Worm (Caenorhabditis elegans) whole organism, early embryonic: ENCODE data around the gene R09A8.9.

Experiments used
- B0310.2 ChIP-seq: sonication (generic microtip); optimal IDR thresholded peaks from 2 replicates; lab custom pipeline; 2016; ENCODE audit warnings: mild to moderate bottlenecking, missing genetic modification characterization, missing compliant biosample characterization
- F13C5.2 ChIP-seq: sonication (generic microtip); optimal IDR thresholded peaks from 2 replicates; lab custom pipeline; 2017; ENCODE audit warnings: mild to moderate bottlenecking, missing genetic modification characterization, inconsistent platforms, missing compliant biosample characterization
- aly-1 ChIP-seq: sonication (generic microtip); optimal IDR thresholded peaks from 2 replicates; lab custom pipeline; 2016; ENCODE audit warnings: missing genetic modification characterization, missing compliant biosample characterization
- ama-1 ChIP-seq: fragments of 150-350 bp; optimal IDR thresholded peaks from 2 replicates; lab custom pipeline; 2014
- ceh-13 ChIP-seq: fragments of 200-800 bp; sonication (Bioruptor generic); optimal IDR thresholded peaks from 2 replicates; lab custom pipeline; 2018; ENCODE audit warnings: mild to moderate bottlenecking, missing genetic modification characterization, missing compliant biosample characterization
- ceh-36 ChIP-seq: sonication (generic microtip); optimal IDR thresholded peaks from 2 replicates; lab custom pipeline; 2016; ENCODE audit warnings: missing genetic modification characterization, inconsistent platforms, missing compliant biosample characterization
- ets-7 ChIP-seq: sonication (generic microtip); optimal IDR thresholded peaks from 2 replicates; lab custom pipeline; 2016; ENCODE audit warnings: missing genotype, missing genetic modification characterization, missing compliant biosample characterization
- flt-1 ChIP-seq: fragments of 200-800 bp; sonication (Bioruptor generic); IDR thresholded peaks from 2 replicates; pipeline ENCODE4 v1.3.6; 2022; ENCODE audit warnings: missing genetic modification characterization, missing compliant biosample characterization
- hmbx-1 ChIP-seq: sonication (generic microtip); optimal IDR thresholded peaks from 2 replicates; lab custom pipeline; 2016; ENCODE audit warnings: mild to moderate bottlenecking, missing genetic modification characterization, missing compliant biosample characterization
- hmg-4 ChIP-seq: fragments of 200-800 bp; sonication (Bioruptor generic); optimal IDR thresholded peaks from 2 replicates; lab custom pipeline; 2018; ENCODE audit warnings: mild to moderate bottlenecking, missing genetic modification characterization, missing compliant biosample characterization
- hnd-1 ChIP-seq: sonication (generic microtip); optimal IDR thresholded peaks from 2 replicates; lab custom pipeline; 2016; ENCODE audit warnings: missing genetic modification characterization, missing compliant biosample characterization
- pes-1 ChIP-seq: fragments of 200-800 bp; sonication (Bioruptor generic); IDR thresholded peaks from 2 replicates; pipeline ENCODE4 v1.3.6; 2022; ENCODE audit warnings: missing genetic modification reagents, missing genetic modification characterization, missing compliant biosample characterization
- scrt-1 ChIP-seq: fragments of 200-800 bp; sonication (Bioruptor generic); IDR thresholded peaks from 2 replicates; pipeline ENCODE4 v1.3.6; 2022; ENCODE audit warnings: missing genetic modification characterization, missing compliant biosample characterization
- sea-1 ChIP-seq: fragments of 200-800 bp; sonication (Bioruptor generic); conservative IDR thresholded peaks from 2 replicates; pipeline ENCODE4 v1.3.6; 2022; ENCODE audit warnings: missing genetic modification characterization, missing compliant biosample characterization
- tbx-11 ChIP-seq: fragments of 200-800 bp; sonication (Bioruptor generic); IDR thresholded peaks from 2 replicates; pipeline ENCODE4 v1.3.6; 2022; ENCODE audit warnings: missing genetic modification characterization, missing compliant biosample characterization
- tbx-37 ChIP-seq: fragments of 200-800 bp; sonication (Bioruptor generic); conservative IDR thresholded peaks from 2 replicates; pipeline ENCODE4 v1.3.6; 2022; ENCODE audit warnings: missing genetic modification reagents, missing genetic modification characterization, missing compliant biosample characterization
- tra-4 ChIP-seq: sonication (generic microtip); optimal IDR thresholded peaks from 2 replicates; lab custom pipeline; 2017; ENCODE audit warnings: missing genetic modification characterization, missing compliant biosample characterization

The R09A8.9 gene

ce11 chrX:12620310-12620709 is 16.6 kb downstream of the R09A8.9 start:
- no peak for TF ChIP-seq F13C5.2
- no peak for TF ChIP-seq scrt-1
- TF ChIP-seq ets-7 (tag; lab: Kevin White, UChicago): no peak
- no peak for TF ChIP-seq pes-1 (GFP tag; lab: Robert Waterston, UW)
- no peak for TF ChIP-seq hmg-4
- no peak for TF ChIP-seq ceh-13 (GFP tag; lab: Kevin White, UChicago)
- TF ChIP-seq tbx-37 (GFP tag; lab: Robert Waterston, UW): no peak

- TF ChIP-seq tbx-37 (GFP tag; lab: Robert Waterston, UW) (no peak), ets-7 (tag; lab: Kevin White, UChicago) (no peak), ceh-36 (tag; lab: Kevin White, UChicago) (no peak), aly-1 (tag; lab: Kevin White, UChicago) (no peak), sea-1 (GFP tag; lab: Robert Waterston, UW) (no peak), hmg-4 (no peak), tra-4 (tag; lab: Kevin White, UChicago) (no peak), ceh-13 (GFP tag; lab: Kevin White, UChicago) (no peak), hmbx-1 (no peak), tbx-11 (no peak), B0310.2 (tag; lab: Kevin White, UChicago) (no peak), F13C5.2 (no peak), flt-1 (GFP tag; lab: Robert Waterston, UW) (no peak)
Observed at ce11 chrX:12627797-12628196, 24.1 kb downstream of the R09A8.9 start.

- TF ChIP-seq hmg-4 (peak; percentile 70), sea-1 (GFP tag; lab: Robert Waterston, UW) (no peak), tbx-37 (GFP tag; lab: Robert Waterston, UW) (no peak), scrt-1 (no peak), ceh-13 (GFP tag; lab: Kevin White, UChicago) (no peak), tbx-11 (0 out of 2 replicates have a peak, but pooled peaks have one; percentile 34), pes-1 (GFP tag; lab: Robert Waterston, UW) (no peak), hmbx-1 (no peak), ama-1 (lab: Kevin White, UChicago) (no peak), aly-1 (tag; lab: Kevin White, UChicago) (no peak), tra-4 (tag; lab: Kevin White, UChicago) (no peak)
Observed at ce11 chrX:12629257-12629656, 25.5 kb downstream of the R09A8.9 start.

ce11 chrX:12630005-12630404 is 26.3 kb downstream of the R09A8.9 start:
- TF ChIP-seq tbx-11 (no peak), sea-1 (GFP tag; lab: Robert Waterston, UW) (no peak), ceh-13 (GFP tag; lab: Kevin White, UChicago) (no peak), hmg-4 (no peak), hnd-1 (tag; lab: Kevin White, UChicago) (no peak), ama-1 (lab: Kevin White, UChicago) (no peak)

- no peak for TF ChIP-seq ceh-36 (tag; lab: Kevin White, UChicago)
- no peak for TF ChIP-seq aly-1 (tag; lab: Kevin White, UChicago)
- TF ChIP-seq scrt-1: no peak
- no peak for TF ChIP-seq flt-1 (GFP tag; lab: Robert Waterston, UW)
- no peak for TF ChIP-seq B0310.2 (tag; lab: Kevin White, UChicago)
- no peak for TF ChIP-seq ama-1 (lab: Kevin White, UChicago)
- no peak for TF ChIP-seq hmg-4
- no peak for TF ChIP-seq ets-7 (tag; lab: Kevin White, UChicago)
- TF ChIP-seq tra-4 (tag; lab: Kevin White, UChicago): no peak
- TF ChIP-seq hnd-1 (tag; lab: Kevin White, UChicago): no peak
- no peak for TF ChIP-seq F13C5.2
- TF ChIP-seq sea-1 (GFP tag; lab: Robert Waterston, UW): no peak
- no peak for TF ChIP-seq tbx-37 (GFP tag; lab: Robert Waterston, UW)
- no peak for TF ChIP-seq tbx-11
- no peak for TF ChIP-seq hmbx-1
- TF ChIP-seq ceh-13 (GFP tag; lab: Kevin White, UChicago): no peak
- no peak for TF ChIP-seq pes-1 (GFP tag; lab: Robert Waterston, UW)
Observed at ce11 chrX:12630556-12630955, 26.8 kb downstream of the R09A8.9 start.

- no peak for TF ChIP-seq scrt-1
- TF ChIP-seq flt-1 (GFP tag; lab: Robert Waterston, UW): no peak
- TF ChIP-seq sea-1 (GFP tag; lab: Robert Waterston, UW): no peak
- no peak for TF ChIP-seq ama-1 (lab: Kevin White, UChicago)
- no peak for TF ChIP-seq tbx-11
- TF ChIP-seq ceh-13 (GFP tag; lab: Kevin White, UChicago): no peak
- TF ChIP-seq pes-1 (GFP tag; lab: Robert Waterston, UW): no peak
Observed at ce11 chrX:12631446-12631845, 27.7 kb downstream of the R09A8.9 start.

ce11 chrX:12632657-12633056 is 28.9 kb downstream of the R09A8.9 start:
- no peak for TF ChIP-seq scrt-1
- no peak for TF ChIP-seq ama-1 (lab: Kevin White, UChicago)
- no peak for TF ChIP-seq tra-4 (tag; lab: Kevin White, UChicago)
- no peak for TF ChIP-seq hnd-1 (tag; lab: Kevin White, UChicago)
- TF ChIP-seq hmbx-1: no peak
- no peak for TF ChIP-seq ceh-36 (tag; lab: Kevin White, UChicago)
- no peak for TF ChIP-seq ets-7 (tag; lab: Kevin White, UChicago)
- no peak for TF ChIP-seq tbx-11
- TF ChIP-seq F13C5.2: no peak
- no peak for TF ChIP-seq B0310.2 (tag; lab: Kevin White, UChicago)

ce11 chrX:12633862-12634404 is 30.2 kb downstream of the R09A8.9 start, which contains the start of gene ivns-1:
ivns-1 (minus strand) TSS chrX:12634354.
- TF ChIP-seq ceh-36 (tag; lab: Kevin White, UChicago) (no peak), hmg-4 (no peak), B0310.2 (tag; lab: Kevin White, UChicago) (no peak), ceh-13 (GFP tag; lab: Kevin White, UChicago) (no peak)
